Fruit fly (Drosophila melanogaster) whole organism, pupa: ENCODE measurements around the gene CG2604.

Experiments
- CG14655 ChIP-seq: fragments of 200-800 bp; sonication (Bioruptor generic); optimal IDR thresholded peaks from 3 replicates; lab custom pipeline; 2017; ENCODE audit warnings: mild to moderate bottlenecking, missing biosample characterization, missing genetic modification reagents, missing genetic modification characterization
- EcR ChIP-seq: fragments of 200-800 bp; sonication (Bioruptor generic); optimal IDR thresholded peaks from 3 replicates; lab custom pipeline; 2019; ENCODE audit warnings: missing biosample characterization, missing genetic modification characterization, mild to moderate bottlenecking, moderate library complexity, missing genetic modification reagents
- rn ChIP-seq: fragments of 200-800 bp; sonication (Bioruptor generic); IDR thresholded peaks from 2 replicates; pipeline ENCODE4 v1.3.6; 2022; ENCODE audit warnings: missing biosample characterization, missing genetic modification characterization

DNA sequence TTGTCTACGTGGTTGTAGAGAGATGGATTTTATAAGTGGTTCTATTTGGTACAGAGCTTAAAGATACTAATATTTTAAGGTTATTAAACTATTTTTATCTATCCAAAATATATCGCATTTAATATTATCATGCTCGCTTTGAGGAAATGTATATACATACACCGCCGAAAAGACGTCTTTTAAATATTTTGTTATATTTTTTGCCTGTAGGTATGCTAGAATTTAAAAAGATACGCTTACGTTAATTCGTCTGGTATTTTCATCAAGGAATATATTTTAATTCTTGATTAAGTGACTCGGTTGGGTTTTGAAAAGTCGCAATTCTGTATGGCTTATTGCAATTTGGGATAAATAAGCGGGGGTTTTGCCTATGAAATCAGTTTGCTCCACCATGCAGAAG lies 45.3 kb upstream of the CG2604 start:
- TF ChIP-seq rn (no peak), CG14655 (GFP tag; lab: Kevin White, UChicago) (no peak), EcR (GFP tag; lab: Kevin White, UChicago) (no peak)
